Worm (Caenorhabditis elegans) whole organism, dauer: ENCODE measurements around the gene T24B8.7.

Experiments used
- unc-62 ChIP-seq: sonication (generic microtip); optimal IDR thresholded peaks from 2 replicates; lab custom pipeline; 2017; ENCODE audit warnings: missing biosample characterization, missing genetic modification reagents, missing genetic modification characterization

Gene T24B8.7

ce11 chrII:9064437-9064836 is 11.0 kb upstream of the T24B8.7 start:
- TF ChIP-seq unc-62 (GFP tag; lab: Kevin White, UChicago), result no peak

ce11 chrII:9063350-9063749 is 9.9 kb upstream of the T24B8.7 start:
- TF ChIP-seq unc-62 (GFP tag; lab: Kevin White, UChicago), result no peak

ce11 chrII:9062261-9062948 is 8.9 kb upstream of the T24B8.7 start:
- no peak for TF ChIP-seq unc-62 (GFP tag; lab: Kevin White, UChicago)

- no peak for TF ChIP-seq unc-62 (GFP tag; lab: Kevin White, UChicago)
These were observed 8.2 kb upstream of the T24B8.7 start for ce11 chrII:9061557-9062183.

- TF ChIP-seq unc-62 (GFP tag; lab: Kevin White, UChicago), result no peak
These were observed 7.6 kb upstream of the T24B8.7 start, which contains the start of gene T24B8.3 for ce11 chrII:9061099-9061498. T24B8.3 (minus strand) TSS chrII:9061137.

ce11 chrII:9060332-9060840 is 6.9 kb upstream of the T24B8.7 start:
- TF ChIP-seq unc-62 (GFP tag; lab: Kevin White, UChicago), result no peak

- no peak for TF ChIP-seq unc-62 (GFP tag; lab: Kevin White, UChicago)
These were observed 5.5 kb upstream of the T24B8.7 start for ce11 chrII:9059010-9059409.

- TF ChIP-seq unc-62 (GFP tag; lab: Kevin White, UChicago), result no peak
These were observed 3.7 kb upstream of the T24B8.7 start, which contains the start of gene rpl-32 for ce11 chrII:9057035-9057668. rpl-32 (minus strand) TSS chrII:9057085.

ce11 chrII:9056215-9056819 is 2.9 kb upstream of the T24B8.7 start:
- no peak for TF ChIP-seq unc-62 (GFP tag; lab: Kevin White, UChicago)

ce11 chrII:9054604-9055003 is 1.1 kb upstream of the T24B8.7 start, which contains the start of gene chmp-7:
chmp-7 (plus strand) TSS chrII:9054972.
- no peak for TF ChIP-seq unc-62 (GFP tag; lab: Kevin White, UChicago)

ce11 chrII:9042059-9042458 is 11.4 kb downstream of the T24B8.7 start:
- TF ChIP-seq unc-62 (GFP tag; lab: Kevin White, UChicago), result no peak

ce11 chrII:9041306-9041705 is 12.2 kb downstream of the T24B8.7 start, which contains the start of gene F37B12.3:
F37B12.3 (minus strand) TSS chrII:9041406.
- no peak for TF ChIP-seq unc-62 (GFP tag; lab: Kevin White, UChicago)

ce11 chrII:9038736-9039135 is 14.7 kb downstream of the T24B8.7 start:
- no peak for TF ChIP-seq unc-62 (GFP tag; lab: Kevin White, UChicago)

ce11 chrII:9038201-9038600 is 15.3 kb downstream of the T24B8.7 start, which contains the start of gene gcs-1:
gcs-1 (minus strand) TSS chrII:9038301.
- no peak for TF ChIP-seq unc-62 (GFP tag; lab: Kevin White, UChicago)

- no peak for TF ChIP-seq unc-62 (GFP tag; lab: Kevin White, UChicago)
These were observed 20.4 kb downstream of the T24B8.7 start for ce11 chrII:9033034-9033433.

ce11 chrII:9031891-9032290 is 21.6 kb downstream of the T24B8.7 start:
- TF ChIP-seq unc-62 (GFP tag; lab: Kevin White, UChicago), result no peak
